Worm (Caenorhabditis elegans) whole organism, L3 larva: Measurements from ENCODE around the gene W01B6.6.

Experiments
- ama-1 ChIP-seq: fragments of 150-350 bp; optimal IDR thresholded peaks from 2 replicates; lab custom pipeline; 2018
- nhr-76 ChIP-seq: fragments of 150-350 bp; sonication (generic microtip); optimal IDR thresholded peaks from 5 replicates; lab custom pipeline; 2014; ENCODE audit warnings: missing biosample characterization, missing genetic modification characterization

DNA sequence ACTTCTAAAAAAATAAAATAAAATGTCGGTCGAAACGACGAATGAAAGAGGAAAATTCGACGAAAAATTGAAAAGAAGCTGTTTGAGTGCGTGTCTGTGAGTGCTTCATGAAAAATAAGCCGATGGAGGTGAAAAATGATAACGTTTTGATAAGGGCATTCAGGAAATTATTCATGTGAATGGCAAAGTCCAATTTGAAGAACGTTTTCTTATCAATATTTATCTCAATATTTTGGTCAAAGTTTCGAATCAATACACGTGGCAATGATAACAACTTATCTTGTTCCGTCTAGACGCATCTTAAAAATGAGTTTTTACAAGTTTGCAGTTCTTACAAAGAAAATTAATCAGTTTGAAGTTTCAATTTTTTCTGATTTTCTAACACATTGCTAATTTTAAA is 21.7 kb upstream of the W01B6.6 start:
- TF ChIP-seq nhr-76 (tag; lab: Kevin White, UChicago) (no peak), ama-1 (lab: Kevin White, UChicago) (no peak)
